Worm (Caenorhabditis elegans) whole organism, L3 larva: Measurements from ENCODE around the gene cox-6A.
"Not testable (repeated sequence)": the region's sequence is repeated elsewhere in the genome, so short reads cannot be mapped to it uniquely, and the experiment has no call there.

Experiments
- R02D3.7 ChIP-seq: fragments of 150-350 bp; optimal IDR thresholded peaks from 2 replicates; lab custom pipeline; 2014; ENCODE audit warnings: missing biosample characterization, missing genetic modification characterization
- aly-2 ChIP-seq: fragments of 150-350 bp; optimal IDR thresholded peaks from 2 replicates; lab custom pipeline; 2014; ENCODE audit warnings: missing biosample characterization, missing genetic modification characterization
- ceh-16 ChIP-seq: sonication (generic microtip); optimal IDR thresholded peaks from 2 replicates; lab custom pipeline; 2017; ENCODE audit warnings: missing biosample characterization, missing genetic modification characterization
- ceh-28 ChIP-seq: fragments of 150-350 bp; optimal IDR thresholded peaks from 2 replicates; lab custom pipeline; 2014; ENCODE audit warnings: missing biosample characterization, missing genetic modification reagents, missing genetic modification characterization
- daf-12 ChIP-seq: fragments of 150-350 bp; optimal IDR thresholded peaks from 2 replicates; lab custom pipeline; 2014; ENCODE audit warnings: missing biosample characterization, missing genetic modification reagents, missing genetic modification characterization
- egl-27 ChIP-seq: sonication (generic microtip); optimal IDR thresholded peaks from 4 replicates; lab custom pipeline; 2017; ENCODE audit warnings: missing biosample characterization, missing genetic modification reagents, missing genetic modification characterization
- fkh-10 ChIP-seq: sonication (generic microtip); optimal IDR thresholded peaks from 2 replicates; lab custom pipeline; 2017; ENCODE audit warnings: missing biosample characterization, missing genetic modification reagents, missing genetic modification characterization
- fkh-2 ChIP-seq: fragments of 150-350 bp; optimal IDR thresholded peaks from 2 replicates; lab custom pipeline; 2014; ENCODE audit warnings: missing biosample characterization, missing genetic modification reagents, missing genetic modification characterization
- fos-1 ChIP-seq: fragments of 150-350 bp; optimal IDR thresholded peaks from 2 replicates; lab custom pipeline; 2014; ENCODE audit warnings: missing biosample characterization, missing genetic modification characterization
- hmg-11 ChIP-seq: sonication (generic microtip); optimal IDR thresholded peaks from 2 replicates; lab custom pipeline; 2016; ENCODE audit warnings: missing genetic modification characterization, missing compliant biosample characterization
- jun-1 ChIP-seq: fragments of 150-350 bp; optimal IDR thresholded peaks from 2 replicates; lab custom pipeline; 2014; ENCODE audit warnings: missing biosample characterization, missing genetic modification reagents, missing genetic modification characterization
- lin-15B ChIP-seq: fragments of 150-350 bp; optimal IDR thresholded peaks from 2 replicates; lab custom pipeline; 2014; ENCODE audit warnings: missing biosample characterization, missing genetic modification characterization
- lin-39 ChIP-seq: fragments of 150-350 bp; optimal IDR thresholded peaks from 2 replicates; lab custom pipeline; 2018; ENCODE audit warnings: missing biosample characterization, missing genetic modification reagents, missing genetic modification characterization
- lsy-12 ChIP-seq: sonication (generic microtip); optimal IDR thresholded peaks from 2 replicates; lab custom pipeline; 2016; ENCODE audit warnings: mild to moderate bottlenecking, missing genetic modification characterization, missing compliant biosample characterization
- mml-1 ChIP-seq: fragments of 150-350 bp; sonication (generic microtip); optimal IDR thresholded peaks from 3 replicates; lab custom pipeline; 2014; ENCODE audit warnings: missing biosample characterization, missing genetic modification characterization
- nfya-1 ChIP-seq: sonication (generic microtip); optimal IDR thresholded peaks from 2 replicates; lab custom pipeline; 2017; ENCODE audit warnings: missing genetic modification characterization, mild to moderate bottlenecking, missing compliant biosample characterization, antibody characterized with exemption, moderate library complexity; ENCODE audit not compliant: insufficient read depth
- nhr-11 ChIP-seq: fragments of 150-350 bp; optimal IDR thresholded peaks from 2 replicates; lab custom pipeline; 2014; ENCODE audit warnings: missing biosample characterization, missing genetic modification characterization
- nhr-12 ChIP-seq: fragments of 150-350 bp; optimal IDR thresholded peaks from 2 replicates; lab custom pipeline; 2014; ENCODE audit warnings: missing biosample characterization, missing genetic modification characterization
- nhr-237 ChIP-seq: fragments of 150-350 bp; optimal IDR thresholded peaks from 2 replicates; lab custom pipeline; 2014; ENCODE audit warnings: missing biosample characterization, missing genetic modification characterization
- nhr-25 ChIP-seq: sonication (generic microtip); optimal IDR thresholded peaks from 2 replicates; lab custom pipeline; 2017; ENCODE audit warnings: missing biosample characterization, missing genetic modification characterization
- nhr-28 ChIP-seq: fragments of 150-350 bp; optimal IDR thresholded peaks from 2 replicates; lab custom pipeline; 2014; ENCODE audit warnings: missing biosample characterization, missing genetic modification characterization
- nhr-43 ChIP-seq: sonication (generic microtip); optimal IDR thresholded peaks from 2 replicates; lab custom pipeline; 2016; ENCODE audit warnings: mild to moderate bottlenecking, missing genetic modification characterization, missing compliant biosample characterization; ENCODE audit not compliant: poor library complexity, severe bottlenecking
- nhr-67 ChIP-seq: fragments of 150-350 bp; optimal IDR thresholded peaks from 2 replicates; lab custom pipeline; 2014; ENCODE audit warnings: missing biosample characterization, missing genetic modification characterization
- nhr-76 ChIP-seq: fragments of 150-350 bp; sonication (generic microtip); optimal IDR thresholded peaks from 5 replicates; lab custom pipeline; 2014; ENCODE audit warnings: missing biosample characterization, missing genetic modification characterization
- pha-4 ChIP-seq: fragments of 150-350 bp; optimal IDR thresholded peaks from 2 replicates; lab custom pipeline; 2014; ENCODE audit warnings: missing biosample characterization, missing genetic modification reagents, missing genetic modification characterization
- snpc-4 ChIP-seq: fragments of 150-350 bp; optimal IDR thresholded peaks from 2 replicates; lab custom pipeline; 2014; ENCODE audit warnings: missing biosample characterization, missing genetic modification characterization
- unc-39 ChIP-seq: sonication (generic microtip); optimal IDR thresholded peaks from 4 replicates; lab custom pipeline; 2017; ENCODE audit warnings: missing biosample characterization, missing genetic modification characterization
- zag-1 ChIP-seq: fragments of 150-350 bp; optimal IDR thresholded peaks from 2 replicates; lab custom pipeline; 2014; ENCODE audit warnings: missing biosample characterization, missing genetic modification characterization

The cox-6A gene

ce11 chrIII:5047740-5048139, 33.8 kb upstream of the cox-6A start, which contains the start of gene C45G9.5:
TSS of gene C45G9.5 (plus strand) at chrIII:5048117.
- TF ChIP-seq lin-39 (tag; lab: Kevin White, UChicago): no peak
- TF ChIP-seq zag-1: no peak
- TF ChIP-seq nhr-76 (tag; lab: Kevin White, UChicago): no peak
- no peak for TF ChIP-seq nhr-12 (tag; lab: Kevin White, UChicago)
- TF ChIP-seq fos-1 (tag; lab: Kevin White, UChicago): no peak
- no peak for TF ChIP-seq mml-1 (tag; lab: Kevin White, UChicago)
- no peak for TF ChIP-seq ceh-28 (tag; lab: Kevin White, UChicago)
- TF ChIP-seq nhr-11 (tag; lab: Kevin White, UChicago): no peak
- TF ChIP-seq R02D3.7 (tag; lab: Kevin White, UChicago): no peak
- TF ChIP-seq lsy-12 (tag; lab: Kevin White, UChicago): no peak
- no peak for TF ChIP-seq nhr-67 (tag; lab: Kevin White, UChicago)
- no peak for TF ChIP-seq fkh-10
- no peak for TF ChIP-seq ceh-16 (tag; lab: Kevin White, UChicago)
- no peak for TF ChIP-seq hmg-11 (tag; lab: Kevin White, UChicago)
- no peak for TF ChIP-seq snpc-4 (tag; lab: Kevin White, UChicago)
- TF ChIP-seq, all 47 proteins: peak for 0

- TF ChIP-seq jun-1 (tag; lab: Kevin White, UChicago) (no peak), fkh-2 (tag; lab: Kevin White, UChicago) (no peak), daf-12 (tag; lab: Kevin White, UChicago) (no peak), nhr-76 (tag; lab: Kevin White, UChicago) (no peak), nfya-1 (tag; lab: Kevin White, UChicago) (no peak), lsy-12 (tag; lab: Kevin White, UChicago) (no peak), egl-27 (tag; lab: Kevin White, UChicago) (no peak), fos-1 (tag; lab: Kevin White, UChicago) (no peak), snpc-4 (tag; lab: Kevin White, UChicago) (no peak), aly-2 (no peak), hmg-11 (tag; lab: Kevin White, UChicago) (no peak), pha-4 (tag; lab: Kevin White, UChicago) (no peak), nhr-237 (tag; lab: Kevin White, UChicago) (no peak), nhr-28 (tag; lab: Kevin White, UChicago) (no peak)
Measured at ce11 chrIII:5051949-5052348, 29.6 kb upstream of the cox-6A start, which contains the start of gene C45G9.15. TSS of gene C45G9.15 (minus strand) at chrIII:5052049.

ce11 chrIII:5053541-5053940, 28.0 kb upstream of the cox-6A start, which contains the start of gene C45G9.8:
TSS of gene C45G9.8 (minus strand) at chrIII:5053641.
- no peak for TF ChIP-seq nhr-12 (tag; lab: Kevin White, UChicago)
- no peak for TF ChIP-seq nhr-67 (tag; lab: Kevin White, UChicago)

- TF ChIP-seq nhr-43, lin-39, lin-15B (tag; lab: Kevin White, UChicago): not testable (repeated sequence)
- TF ChIP-seq, all 47 proteins: peak for 0; not testable (repeated sequence) for 47
Measured at ce11 chrIII:5055709-5056108, 25.8 kb upstream of the cox-6A start, which contains the start of gene C45G9.9. TSS of gene C45G9.9 (minus strand) at chrIII:5055809.

- TF ChIP-seq nhr-76 (tag; lab: Kevin White, UChicago): no peak
- no peak for TF ChIP-seq daf-12 (tag; lab: Kevin White, UChicago)
- TF ChIP-seq nfya-1 (tag; lab: Kevin White, UChicago): no peak
- no peak for TF ChIP-seq mml-1 (tag; lab: Kevin White, UChicago)
- no peak for TF ChIP-seq R02D3.7 (tag; lab: Kevin White, UChicago)
- TF ChIP-seq nhr-237 (tag; lab: Kevin White, UChicago): no peak
- no peak for TF ChIP-seq jun-1 (tag; lab: Kevin White, UChicago)
- no peak for TF ChIP-seq fkh-10
- TF ChIP-seq unc-39 (tag; lab: Kevin White, UChicago): no peak
Measured at ce11 chrIII:5061798-5062197, 19.7 kb upstream of the cox-6A start, which contains the start of gene C45G9.10. TSS of gene C45G9.10 (minus strand) at chrIII:5061898.

ce11 chrIII:5062406-5062805, 19.1 kb upstream of the cox-6A start, which contains the start of gene C45G9.4:
TSS of gene C45G9.4 (plus strand) at chrIII:5062706.
- TF ChIP-seq fkh-2, nhr-25, lin-39 (tag; lab: Kevin White, UChicago): not testable (repeated sequence)
